Fruit fly (Drosophila melanogaster) whole organism, embryonic: Measurements from ENCODE around the gene Syt14.

ENCODE experiments used
- ATbp ChIP-seq: fragments of 200-800 bp; sonication (Bioruptor generic); optimal IDR thresholded peaks from 2 replicates; lab custom pipeline; 2017; ENCODE audit warnings: missing biosample characterization, mild to moderate bottlenecking, missing genetic modification characterization, missing genetic modification reagents
- Abd-B ChIP-seq: fragments of 200-800 bp; sonication (Bioruptor generic); optimal IDR thresholded peaks from 2 replicates; lab custom pipeline; 2018; ENCODE audit warnings: missing biosample characterization, mild to moderate bottlenecking, missing genetic modification characterization, moderate library complexity
- CG10274 ChIP-seq: fragments of 200-800 bp; sonication (Bioruptor generic); optimal IDR thresholded peaks from 3 replicates; lab custom pipeline; 2017; ENCODE audit warnings: missing biosample characterization, mild to moderate bottlenecking, missing genetic modification characterization
- CG11504 ChIP-seq: fragments of 200-800 bp; sonication (Bioruptor generic); optimal IDR thresholded peaks from 3 replicates; lab custom pipeline; 2019; ENCODE audit warnings: missing biosample characterization, mild to moderate bottlenecking, missing genetic modification characterization, moderate library complexity
- CG11723 ChIP-seq: fragments of 200-800 bp; sonication (Bioruptor generic); optimal IDR thresholded peaks from 2 replicates; lab custom pipeline; 2017; ENCODE audit warnings: missing biosample characterization, mild to moderate bottlenecking, missing genetic modification characterization
- CG14014 ChIP-seq: fragments of 200-800 bp; sonication (Bioruptor generic); IDR thresholded peaks from 2 replicates; pipeline ENCODE4 v1.3.6; 2022; ENCODE audit warnings: missing biosample characterization, missing genetic modification characterization
- CG14050 ChIP-seq: fragments of 200-800 bp; sonication (Bioruptor generic); IDR thresholded peaks from 3 replicates; pipeline ENCODE4 v1.3.6; 2022; ENCODE audit warnings: missing biosample characterization, missing genetic modification characterization
- CG14710 ChIP-seq: fragments of 200-800 bp; sonication (Bioruptor generic); optimal IDR thresholded peaks from 3 replicates; lab custom pipeline; 2019; ENCODE audit warnings: missing biosample characterization, mild to moderate bottlenecking, missing genetic modification characterization, moderate library complexity
- CG14965 ChIP-seq: fragments of 200-800 bp; sonication (Bioruptor generic); optimal IDR thresholded peaks from 2 replicates; lab custom pipeline; 2016; ENCODE audit warnings: missing biosample characterization, missing genetic modification characterization, borderline replicate concordance
- CG15269 ChIP-seq: fragments of 200-800 bp; sonication (Bioruptor generic); optimal IDR thresholded peaks from 2 replicates; lab custom pipeline; 2018; ENCODE audit warnings: missing biosample characterization, mild to moderate bottlenecking, missing genetic modification characterization, moderate library complexity
- CG15514 ChIP-seq: fragments of 200-800 bp; sonication (Bioruptor generic); optimal IDR thresholded peaks from 3 replicates; lab custom pipeline; 2017; ENCODE audit warnings: missing biosample characterization, missing genetic modification characterization, mild to moderate bottlenecking, moderate library complexity, missing genetic modification reagents
- CG16779 ChIP-seq: fragments of 200-800 bp; sonication (Bioruptor generic); IDR thresholded peaks from 2 replicates; pipeline ENCODE4 v1.3.6; 2022; ENCODE audit warnings: missing biosample characterization, missing genetic modification characterization
- CG18476 ChIP-seq: fragments of 200-800 bp; sonication (Bioruptor generic); optimal IDR thresholded peaks from 2 replicates; lab custom pipeline; 2016; ENCODE audit warnings: missing biosample characterization, mild to moderate bottlenecking, missing genetic modification characterization
- CG2202 ChIP-seq: fragments of 200-800 bp; sonication (Bioruptor generic); optimal IDR thresholded peaks from 2 replicates; lab custom pipeline; 2018; ENCODE audit warnings: missing biosample characterization, mild to moderate bottlenecking, missing genetic modification characterization
- CG31224 ChIP-seq: fragments of 200-800 bp; sonication (Bioruptor generic); IDR thresholded peaks from 2 replicates; pipeline ENCODE4 v1.3.6; 2022; ENCODE audit warnings: missing biosample characterization, missing genetic modification characterization
- CG31365 ChIP-seq: fragments of 200-800 bp; sonication (Bioruptor generic); optimal IDR thresholded peaks from 2 replicates; lab custom pipeline; 2018; ENCODE audit warnings: missing biosample characterization, mild to moderate bottlenecking, missing genetic modification characterization
- CG33557 ChIP-seq: fragments of 200-800 bp; sonication (Bioruptor generic); optimal IDR thresholded peaks from 2 replicates; lab custom pipeline; 2019; ENCODE audit warnings: missing biosample characterization, mild to moderate bottlenecking, missing genetic modification characterization, moderate library complexity
- CG4404 ChIP-seq: fragments of 200-800 bp; sonication (Bioruptor generic); IDR thresholded peaks from 2 replicates; pipeline ENCODE4 v1.3.6; 2022; ENCODE audit warnings: missing biosample characterization, missing genetic modification characterization
- CG4730 ChIP-seq: fragments of 200-800 bp; sonication (Bioruptor generic); IDR thresholded peaks from 2 replicates; pipeline ENCODE4 v1.3.6; 2022; ENCODE audit warnings: missing biosample characterization, missing genetic modification characterization
- CG6254 ChIP-seq: fragments of 200-800 bp; sonication (Bioruptor generic); optimal IDR thresholded peaks from 3 replicates; lab custom pipeline; 2017; ENCODE audit warnings: mild to moderate bottlenecking, missing biosample characterization, missing genetic modification reagents, missing genetic modification characterization
- CG8478 ChIP-seq: fragments of >200 bp; optimal IDR thresholded peaks from 2 replicates; lab custom pipeline; 2018
- CoRest ChIP-seq: fragments of 200-800 bp; sonication (Bioruptor generic); optimal IDR thresholded peaks from 3 replicates; lab custom pipeline; 2018; ENCODE audit warnings: missing biosample characterization, mild to moderate bottlenecking, missing genetic modification characterization, moderate library complexity
- Dad ChIP-seq: fragments of 200-800 bp; sonication (Bioruptor generic); optimal IDR thresholded peaks from 3 replicates; lab custom pipeline; 2016; ENCODE audit warnings: missing biosample characterization, missing genetic modification characterization
- Dip2 ChIP-seq: fragments of 200-800 bp; sonication (Bioruptor generic); IDR thresholded peaks from 2 replicates; pipeline ENCODE4 v1.3.6; 2022; ENCODE audit warnings: missing biosample characterization, missing genetic modification characterization
- Doc2 ChIP-seq: fragments of 200-800 bp; sonication (Bioruptor generic); IDR thresholded peaks from 2 replicates; pipeline ENCODE4 v1.3.6; 2022; ENCODE audit warnings: missing biosample characterization, missing genetic modification characterization
- Doc3 ChIP-seq: fragments of 200-800 bp; sonication (Bioruptor generic); IDR thresholded peaks from 3 replicates; pipeline ENCODE4 v1.3.6; 2022; ENCODE audit warnings: missing biosample characterization, missing genetic modification characterization; ENCODE audit not compliant: partially characterized antibody
- E2f1 ChIP-seq: fragments of 200-800 bp; sonication (Bioruptor generic); IDR thresholded peaks from 2 replicates; pipeline ENCODE4 v1.3.6; 2022; ENCODE audit warnings: missing biosample characterization, missing genetic modification characterization
- Elba2 ChIP-seq: fragments of 200-800 bp; sonication (Bioruptor generic); optimal IDR thresholded peaks from 3 replicates; lab custom pipeline; 2016; ENCODE audit warnings: missing biosample characterization, missing genetic modification characterization
- Gsc ChIP-seq: fragments of 200-800 bp; sonication (Bioruptor generic); IDR thresholded peaks from 2 replicates; pipeline ENCODE4 v1.3.6; 2022; ENCODE audit warnings: missing biosample characterization, missing genetic modification characterization
- H2.0 ChIP-seq: fragments of 200-800 bp; sonication (Bioruptor generic); IDR thresholded peaks from 2 replicates; pipeline ENCODE4 v1.3.6; 2022; ENCODE audit warnings: missing biosample characterization, missing genetic modification characterization
- Hmx ChIP-seq: fragments of 200-800 bp; sonication (Bioruptor generic); optimal IDR thresholded peaks from 2 replicates; lab custom pipeline; 2016; ENCODE audit warnings: missing biosample characterization, missing genetic modification characterization
- Hr51 ChIP-seq, 2 experiments: fragments of 200-800 bp; sonication (Bioruptor generic); optimal IDR thresholded peaks; 2 replicates in 1 of 2; 3 replicates in 1 of 2; lab custom pipeline; 2016 to 2018; ENCODE audit warnings: missing biosample characterization in 2 of 2, missing genetic modification characterization in 2 of 2, mild to moderate bottlenecking in 1 of 2, moderate library complexity in 1 of 2
- MTF-1 ChIP-seq: fragments of 200-800 bp; sonication (Bioruptor generic); optimal IDR thresholded peaks from 2 replicates; lab custom pipeline; 2018; ENCODE audit warnings: missing biosample characterization, mild to moderate bottlenecking, missing genetic modification characterization, borderline replicate concordance
- Mad ChIP-seq: fragments of 200-800 bp; sonication (Bioruptor generic); optimal IDR thresholded peaks from 2 replicates; lab custom pipeline; 2016; ENCODE audit warnings: missing biosample characterization, missing genetic modification characterization
- Med ChIP-seq: fragments of 200-800 bp; sonication (Bioruptor generic); peaks from one replicate; lab custom pipeline; 2016; ENCODE audit warnings: missing biosample characterization, missing genetic modification characterization, mild to moderate bottlenecking, inconsistent platforms, moderate library complexity
- Opbp ChIP-seq: fragments of 200-800 bp; sonication (Bioruptor generic); IDR thresholded peaks from 3 replicates; pipeline ENCODE4 v1.3.6; 2022; ENCODE audit warnings: missing biosample characterization, missing genetic modification characterization; ENCODE audit not compliant: partially characterized antibody
- danr ChIP-seq: fragments of 200-800 bp; sonication (Bioruptor generic); IDR thresholded peaks from 2 replicates; pipeline ENCODE4 v1.3.6; 2022; ENCODE audit warnings: missing biosample characterization, missing genetic modification characterization
- eve ChIP-seq, 2 experiments: fragments of >200 bp; optimal IDR thresholded peaks; 2 replicates each; lab custom pipeline; 2017; ENCODE audit warnings: missing biosample characterization in 2 of 2, missing genetic modification characterization in 2 of 2
- fd96Cb ChIP-seq: fragments of 200-800 bp; sonication (Bioruptor generic); optimal IDR thresholded peaks from 2 replicates; lab custom pipeline; 2018; ENCODE audit warnings: missing biosample characterization, mild to moderate bottlenecking, missing genetic modification characterization, moderate library complexity
- ftz-f1 ChIP-seq: fragments of 200-800 bp; sonication (Bioruptor generic); optimal IDR thresholded peaks from 2 replicates; lab custom pipeline; 2016; ENCODE audit warnings: missing biosample characterization, missing genetic modification characterization
- grn ChIP-seq: fragments of 200-800 bp; sonication (Bioruptor generic); optimal IDR thresholded peaks from 3 replicates; lab custom pipeline; 2017; ENCODE audit warnings: missing biosample characterization, missing genetic modification characterization
- h ChIP-seq: fragments of >200 bp; optimal IDR thresholded peaks from 2 replicates; lab custom pipeline; 2017
- ken ChIP-seq: fragments of 200-800 bp; sonication (Bioruptor generic); IDR thresholded peaks from 3 replicates; pipeline ENCODE4 v1.3.6; 2022; ENCODE audit warnings: missing biosample characterization, missing genetic modification characterization
- lbe ChIP-seq: fragments of 200-800 bp; sonication (Bioruptor generic); optimal IDR thresholded peaks from 2 replicates; lab custom pipeline; 2016; ENCODE audit warnings: missing biosample characterization, mild to moderate bottlenecking, missing genetic modification characterization
- lilli ChIP-seq: fragments of 200-800 bp; sonication (Bioruptor generic); optimal IDR thresholded peaks from 3 replicates; lab custom pipeline; 2016; ENCODE audit warnings: missing biosample characterization, missing genetic modification characterization
- onecut ChIP-seq: fragments of 200-800 bp; sonication (Bioruptor generic); IDR thresholded peaks from 2 replicates; pipeline ENCODE4 v1.3.6; 2022; ENCODE audit warnings: missing biosample characterization, missing genetic modification characterization
- pita ChIP-seq: fragments of 200-800 bp; sonication (Bioruptor generic); optimal IDR thresholded peaks from 2 replicates; lab custom pipeline; 2017; ENCODE audit warnings: missing biosample characterization, mild to moderate bottlenecking, missing genetic modification characterization
- ro ChIP-seq: fragments of 200-800 bp; sonication (Bioruptor generic); IDR thresholded peaks from 2 replicates; pipeline ENCODE4 v1.3.6; 2022; ENCODE audit warnings: missing biosample characterization, missing genetic modification characterization
- slbo ChIP-seq: fragments of 200-800 bp; sonication (Bioruptor generic); IDR thresholded peaks from 2 replicates; pipeline ENCODE4 v1.3.6; 2022; ENCODE audit warnings: missing biosample characterization, missing genetic modification characterization
- sug ChIP-seq: fragments of 200-800 bp; optimal IDR thresholded peaks from 2 replicates; lab custom pipeline; 2019; ENCODE audit warnings: missing biosample characterization, mild to moderate bottlenecking, missing genetic modification characterization, moderate library complexity
- vvl ChIP-seq: fragments of 200-800 bp; sonication (Bioruptor generic); IDR thresholded peaks from 2 replicates; pipeline ENCODE4 v1.3.6; 2022; ENCODE audit warnings: missing biosample characterization, missing genetic modification characterization
- zfh1 ChIP-seq: fragments of 200-800 bp; sonication (Bioruptor generic); IDR thresholded peaks from 3 replicates; pipeline ENCODE4 v1.3.6; 2022; ENCODE audit warnings: missing biosample characterization, missing genetic modification characterization

Gene Syt14

DNA sequence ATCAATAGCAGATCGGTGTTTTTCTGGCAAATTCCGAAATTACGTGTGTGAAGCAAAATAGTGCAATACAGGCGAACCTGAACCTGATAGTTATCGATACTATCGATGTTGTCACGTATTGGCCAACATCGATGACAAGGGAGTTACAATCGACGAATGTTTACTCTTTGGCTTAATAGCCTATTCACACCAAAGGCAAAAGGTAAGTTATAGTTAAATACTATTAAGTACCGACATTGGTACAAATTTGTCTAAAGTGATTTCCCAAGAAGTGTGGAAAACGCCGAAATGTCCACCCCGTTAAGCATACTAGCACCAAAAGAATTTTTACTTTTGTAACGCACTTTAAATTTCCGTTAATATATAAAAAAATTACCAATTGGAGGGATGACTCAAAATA lies 15.1 kb upstream of the Syt14 start, which contains the start of gene CG9776 (continued):
- TF ChIP-seq MTF-1 (GFP tag; lab: Kevin White, UChicago): no peak
- peak; percentile 66; the same call in 1 of the 2 replicates for TF ChIP-seq CG16779 (GFP tag; lab: Robert Waterston, UW)
- TF ChIP-seq Doc2 (GFP tag; lab: Robert Waterston, UW): no peak
- TF ChIP-seq H2.0 (GFP tag; lab: Robert Waterston, UW): no peak
- TF ChIP-seq Opbp (GFP tag; lab: Robert Waterston, UW): peak; percentile 98
- TF ChIP-seq h (lab: Kevin White, UChicago): no peak
- peak in 1 of 2 experiments; percentile 5 for TF ChIP-seq Hr51 (GFP tag; optimal IDR thresholded peaks at IDR 0.05; lab: Kevin White, UChicago)
- TF ChIP-seq slbo (GFP tag; lab: Robert Waterston, UW): peak; percentile 78
- TF ChIP-seq ken (GFP tag; lab: Robert Waterston, UW): peak; percentile 53; the same call in 2 of the 3 replicates
- TF ChIP-seq CG11504 (tag; lab: Kevin White, UChicago): no peak
- no peak for TF ChIP-seq CG10274
- no peak for TF ChIP-seq CG15269 (tag; lab: Kevin White, UChicago)
- no peak for TF ChIP-seq CG14050 (GFP tag; lab: Robert Waterston, UW)
- TF ChIP-seq ro (GFP tag; lab: Robert Waterston, UW): no peak
- TF ChIP-seq Mad (GFP tag; lab: Kevin White, UChicago): peak; percentile 44
- TF ChIP-seq eve (GFP tag; optimal IDR thresholded peaks at IDR 0.05; lab: Kevin White, UChicago): no peak
- peak; percentile 54 for TF ChIP-seq ftz-f1 (GFP tag; lab: Kevin White, UChicago)
- peak; percentile 93 for TF ChIP-seq Med (GFP tag; lab: Kevin White, UChicago)
- peak; percentile 23 for TF ChIP-seq lbe
- TF ChIP-seq CoRest (tag; lab: Kevin White, UChicago): no peak
- no peak for TF ChIP-seq CG14014 (GFP tag; lab: Robert Waterston, UW)
- TF ChIP-seq Doc3 (GFP tag; lab: Robert Waterston, UW): peak; percentile 90
- peak; percentile 78 for TF ChIP-seq CG14710 (tag; lab: Kevin White, UChicago)
- TF ChIP-seq pita (GFP tag; lab: Kevin White, UChicago): no peak
- peak; percentile 46 for TF ChIP-seq fd96Cb (tag; lab: Kevin White, UChicago)
- no peak for TF ChIP-seq CG4730 (GFP tag; lab: Robert Waterston, UW)
- peak; percentile 33; the same call in 1 of the 2 replicates for TF ChIP-seq onecut (GFP tag; lab: Robert Waterston, UW)
- no peak for TF ChIP-seq CG14965 (GFP tag; lab: Kevin White, UChicago)
- TF ChIP-seq CG11723 (GFP tag; lab: Kevin White, UChicago): peak; percentile 71
- no peak for TF ChIP-seq CG4404 (GFP tag; lab: Robert Waterston, UW)
- peak; percentile 79 for TF ChIP-seq Elba2
- TF ChIP-seq CG18476 (GFP tag; lab: Kevin White, UChicago): peak; percentile 42
- TF ChIP-seq zfh1 (GFP tag; lab: Robert Waterston, UW): peak; percentile 61; the same call in 1 of the 3 replicates
- peak; percentile 45; the same call in 1 of the 2 replicates for TF ChIP-seq E2f1
- peak; percentile 44 for TF ChIP-seq CG31224 (GFP tag; lab: Robert Waterston, UW)
- TF ChIP-seq danr (GFP tag; lab: Robert Waterston, UW): no peak
- peak; percentile 31; the same call in 1 of the 2 replicates for TF ChIP-seq vvl
- TF ChIP-seq Gsc (GFP tag; lab: Robert Waterston, UW): no peak
- peak; percentile 25 for TF ChIP-seq CG33557 (GFP tag; lab: Kevin White, UChicago)
- TF ChIP-seq Dad (GFP tag; lab: Kevin White, UChicago): peak; percentile 52
- no peak for TF ChIP-seq Hmx (GFP tag; lab: Kevin White, UChicago)
- no peak for TF ChIP-seq CG2202 (tag; lab: Kevin White, UChicago)
- no peak for TF ChIP-seq CG6254 (GFP tag; lab: Kevin White, UChicago)
- TF ChIP-seq sug: no peak
- peak; percentile 73 for TF ChIP-seq lilli (GFP tag; lab: Kevin White, UChicago)
- no peak for TF ChIP-seq CG8478 (lab: Kevin White, UChicago)
- no peak for TF ChIP-seq ATbp (GFP tag; lab: Kevin White, UChicago)
- no peak for TF ChIP-seq CG31365
- TF ChIP-seq CG15514: peak; percentile 96
- no peak for TF ChIP-seq Dip2 (GFP tag; lab: Robert Waterston, UW)
- no peak for TF ChIP-seq grn
- TF ChIP-seq Abd-B (GFP tag; lab: Kevin White, UChicago): no peak
